Fruit fly (Drosophila melanogaster): Measurements from ENCODE around the gene CG17660.

DNA sequence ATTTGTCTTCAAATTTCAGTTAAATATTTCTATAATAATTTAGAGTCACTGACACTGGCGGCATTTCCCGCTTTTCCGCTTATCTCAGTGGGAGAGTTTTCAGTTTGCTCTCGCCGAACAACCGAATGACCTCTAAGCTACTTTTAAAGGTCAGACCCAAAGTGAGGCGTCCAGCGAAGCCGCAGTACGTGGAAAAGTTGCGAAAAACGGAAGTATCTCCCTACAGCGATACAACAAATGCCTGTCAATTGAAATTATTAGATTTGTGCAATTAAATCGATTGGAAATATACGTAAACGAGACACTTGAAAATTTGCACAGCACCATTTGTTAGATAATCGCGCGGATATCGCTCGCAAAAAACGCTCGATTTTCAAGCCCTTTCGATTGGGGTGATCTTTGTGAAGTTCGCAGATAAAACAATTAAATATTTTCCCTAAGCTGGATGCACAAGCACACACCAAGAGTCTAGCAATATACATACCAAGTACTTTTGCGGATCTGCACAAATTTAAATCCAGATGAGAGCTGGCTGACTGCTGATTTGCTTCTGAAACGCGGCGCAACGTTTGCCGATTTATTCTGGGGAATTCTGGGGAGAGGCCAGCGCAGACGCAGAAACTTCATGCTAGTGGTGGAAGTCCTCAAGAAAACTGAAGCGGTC, 17.1 kb upstream of the CG17660 start:
- TF ChIP-seq CG8478 (optimal IDR thresholded peaks at IDR 0.05) (no peak), usp (GFP tag; optimal IDR thresholded peaks at IDR 0.05) (no peak), psq (optimal IDR thresholded peaks at IDR 0.05) (no peak)

Data from whole organism.